Worm (Caenorhabditis elegans): Measurements from ENCODE around the gene comt-2.

Gene comt-2

DNA sequence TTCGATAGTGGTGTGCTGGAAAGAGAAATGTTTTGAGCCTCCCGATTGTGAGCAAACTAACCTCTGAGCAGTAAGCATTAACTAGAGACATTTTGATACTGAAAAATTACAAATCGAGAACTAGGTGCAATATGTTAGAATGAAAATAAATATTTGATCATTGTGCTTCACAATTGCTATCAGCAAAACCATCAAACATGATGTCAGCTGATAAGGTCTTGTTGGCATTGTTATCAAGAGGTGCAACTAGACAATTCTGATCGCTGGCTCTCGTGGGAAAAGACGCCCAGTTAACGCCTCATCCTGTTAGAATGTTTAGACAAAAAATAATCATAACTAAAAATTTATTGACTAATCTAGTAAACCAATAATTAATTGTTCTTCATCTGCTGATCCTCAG is at the start of gene comt-2:
TSS of gene comt-2 (minus strand) at position 131 of the 400 bp plus-strand sequence.
- TF ChIP-seq sma-9 (GFP tag; optimal IDR thresholded peaks at IDR 0.05): peak; percentile 60
- TF ChIP-seq sma-9 (tag; optimal IDR thresholded peaks at IDR 0.05): no peak
- TF ChIP-seq fos-1 (tag; optimal IDR thresholded peaks at IDR 0.05): peak; percentile 72
- TF ChIP-seq nhr-12 (tag; optimal IDR thresholded peaks at IDR 0.05): no peak

DNA sequence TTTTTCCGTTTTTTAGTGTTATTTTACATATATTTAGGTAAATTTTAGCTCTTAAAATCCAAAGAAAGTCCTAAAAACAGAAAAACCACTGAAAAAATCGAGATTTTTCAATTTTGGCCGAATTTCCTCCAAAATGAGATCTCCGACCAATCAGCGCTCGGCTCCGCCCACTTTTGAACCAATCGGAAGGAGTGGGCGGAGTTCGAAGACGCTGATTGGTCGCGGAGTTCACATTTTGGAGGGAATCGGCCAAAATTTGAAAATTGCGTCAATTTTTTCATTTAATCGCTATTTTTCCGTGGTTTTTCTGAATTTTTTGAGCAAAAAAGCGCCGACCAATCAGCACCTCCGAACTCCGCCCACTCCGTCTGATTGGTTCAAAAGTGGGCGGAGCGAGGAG is 46.4 kb upstream of the comt-2 start:
- TF ChIP-seq zag-1 (tag; optimal IDR thresholded peaks at IDR 0.05): no peak
- TF ChIP-seq unc-39 (tag; optimal IDR thresholded peaks at IDR 0.05): no peak
- no peak for TF ChIP-seq blmp-1 (tag; optimal IDR thresholded peaks at IDR 0.05; ENCODE audit: insufficient read depth)
- TF ChIP-seq aly-2 (tag; optimal IDR thresholded peaks at IDR 0.05): no peak
- TF ChIP-seq dmd-4 (tag; optimal IDR thresholded peaks at IDR 0.05): no peak
- no peak for TF ChIP-seq ceh-82 (tag; optimal IDR thresholded peaks at IDR 0.05)
- TF ChIP-seq ztf-1 (GFP tag; conservative IDR thresholded peaks at IDR 0.05): no peak
- TF ChIP-seq ceh-16 (tag; optimal IDR thresholded peaks at IDR 0.05): no peak
- no peak for TF ChIP-seq elt-1 (tag; optimal IDR thresholded peaks at IDR 0.05)
- no peak for TF ChIP-seq ztf-11 (tag; optimal IDR thresholded peaks at IDR 0.05)
- TF ChIP-seq alr-1 (tag; optimal IDR thresholded peaks at IDR 0.05): no peak
- TF ChIP-seq skn-1 (tag; optimal IDR thresholded peaks at IDR 0.05): no peak
- TF ChIP-seq egl-27 (tag; optimal IDR thresholded peaks at IDR 0.05): no peak
- no peak for TF ChIP-seq sma-3 (GFP tag; optimal IDR thresholded peaks at IDR 0.05)
- no peak for TF ChIP-seq lin-11 (tag; optimal IDR thresholded peaks at IDR 0.05)
- TF ChIP-seq nhr-10 (tag; optimal IDR thresholded peaks at IDR 0.05): no peak
- no peak for TF ChIP-seq ztf-4 (tag; optimal IDR thresholded peaks at IDR 0.05)
- no peak for TF ChIP-seq lsy-2 (tag; optimal IDR thresholded peaks at IDR 0.05)
- TF ChIP-seq F13H6.1 (tag; optimal IDR thresholded peaks at IDR 0.05): no peak
- TF ChIP-seq nhr-129 (tag; optimal IDR thresholded peaks at IDR 0.05): no peak

DNA sequence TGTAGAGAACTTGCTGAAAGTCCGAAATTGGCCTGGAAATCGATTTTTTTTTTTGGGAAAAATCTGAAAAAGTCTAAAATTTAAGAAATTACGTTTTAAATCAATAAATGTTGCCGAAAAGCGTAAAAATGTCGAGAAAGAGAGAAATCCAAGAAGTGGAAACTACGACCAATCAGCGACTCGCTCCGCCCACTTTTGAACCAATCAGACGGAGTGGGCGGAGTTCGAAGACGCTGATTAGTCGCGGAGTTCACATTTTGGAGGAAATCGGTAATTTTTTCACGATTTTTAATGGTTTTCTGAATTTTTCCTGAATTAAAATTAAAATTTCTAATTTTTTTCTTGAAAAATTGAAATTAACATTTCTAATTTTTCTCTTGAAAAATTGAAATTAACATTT is 45.4 kb upstream of the comt-2 start:
- no peak for TF ChIP-seq R02D3.7 (tag; optimal IDR thresholded peaks at IDR 0.05)
- TF ChIP-seq ztf-1 (GFP tag; conservative IDR thresholded peaks at IDR 0.05): no peak

DNA sequence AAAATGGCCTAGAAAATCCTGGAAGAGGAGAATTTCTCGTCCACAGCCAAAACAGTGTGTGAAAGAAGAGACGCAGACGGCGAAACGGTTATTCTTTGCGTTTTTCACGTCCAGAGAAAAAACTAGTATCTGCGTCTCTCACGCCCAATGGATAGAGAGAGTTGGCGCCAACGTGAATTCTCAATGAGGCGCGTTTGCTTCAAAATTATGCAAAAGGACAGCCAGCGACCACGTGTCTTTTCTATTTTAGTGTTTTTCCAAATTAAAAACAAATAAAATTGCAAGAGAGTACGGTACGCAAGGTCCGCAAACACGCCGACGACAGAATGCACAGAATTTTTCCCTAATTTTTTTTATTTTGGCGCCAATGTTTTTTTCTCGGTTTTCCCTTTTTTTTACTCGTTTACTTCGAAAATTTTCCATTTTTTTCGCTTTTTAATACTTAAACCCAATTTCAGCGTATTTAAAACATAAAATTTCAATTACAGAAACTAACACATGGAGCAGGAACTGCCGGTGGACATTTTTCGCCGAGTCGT is 43.7 kb upstream of the comt-2 start, which contains the start of gene Y32B12B.2:
TSS of gene Y32B12B.2 (plus strand) at position 489 of the 539 bp plus-strand sequence.
- TF ChIP-seq elt-1 (tag; optimal IDR thresholded peaks at IDR 0.05) (no peak), egl-27 (tag; optimal IDR thresholded peaks at IDR 0.05) (no peak), unc-55 (GFP tag; optimal IDR thresholded peaks at IDR 0.05) (peak; percentile 80), nhr-23 (tag; optimal IDR thresholded peaks at IDR 0.05) (no peak), nhr-129 (tag; optimal IDR thresholded peaks at IDR 0.05) (peak; percentile 3), sma-3 (GFP tag; optimal IDR thresholded peaks at IDR 0.05) (peak; percentile 12), lsy-2 (tag; optimal IDR thresholded peaks at IDR 0.05) (peak; percentile 90 to 97), ztf-1 (GFP tag; conservative IDR thresholded peaks at IDR 0.05) (no peak), snpc-4 (tag; optimal IDR thresholded peaks at IDR 0.05) (no peak), nhr-25 (tag; optimal IDR thresholded peaks at IDR 0.05) (no peak), mdl-1 (tag; optimal IDR thresholded peaks at IDR 0.05) (peak in 1 of 2 experiments; percentile 36), peb-1 (tag; optimal IDR thresholded peaks at IDR 0.05) (no peak), nhr-6 (tag; optimal IDR thresholded peaks at IDR 0.05) (no peak), unc-62 (GFP tag; optimal IDR thresholded peaks at IDR 0.05) (no peak), gmeb-1 (tag; optimal IDR thresholded peaks at IDR 0.05) (peak; percentile 72), aly-2 (tag; optimal IDR thresholded peaks at IDR 0.05) (no peak), ama-1 (optimal IDR thresholded peaks at IDR 0.05) (no peak), lin-11 (tag; optimal IDR thresholded peaks at IDR 0.05) (no peak), C34F6.9 (tag; optimal IDR thresholded peaks at IDR 0.05) (peak; percentile 44)

DNA sequence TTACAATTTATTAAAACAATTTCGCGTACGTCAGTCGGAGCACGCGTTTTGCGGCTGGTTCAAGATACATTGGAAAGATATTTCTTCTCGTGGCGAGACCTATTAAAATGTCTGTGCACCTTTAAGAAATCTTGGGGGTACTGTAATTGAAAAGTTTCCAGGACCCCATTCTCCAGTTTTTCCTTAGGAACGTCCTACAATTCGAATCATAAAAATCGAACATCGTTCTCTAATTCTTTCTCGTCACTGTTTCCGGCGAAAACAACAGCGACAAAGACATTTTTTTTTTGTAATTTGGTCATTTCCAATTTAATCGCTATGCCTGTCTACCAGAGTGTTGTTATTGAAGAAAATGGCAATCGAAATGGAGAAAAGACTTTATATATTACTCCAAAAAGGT is 42.4 kb upstream of the comt-2 start, which contains the start of gene Y32B12B.1:
TSS of gene Y32B12B.1 (plus strand) at position 301 of the 400 bp plus-strand sequence.
- TF ChIP-seq ama-1 (optimal IDR thresholded peaks at IDR 0.05) (no peak), nhr-21 (tag; optimal IDR thresholded peaks at IDR 0.05) (no peak), nhr-11 (tag; optimal IDR thresholded peaks at IDR 0.05) (no peak), sma-3 (GFP tag; optimal IDR thresholded peaks at IDR 0.05) (no peak), sem-4 (tag; optimal IDR thresholded peaks at IDR 0.05) (no peak), unc-55 (GFP tag; optimal IDR thresholded peaks at IDR 0.05) (no peak), nhr-23 (tag; optimal IDR thresholded peaks at IDR 0.05) (no peak), crh-2 (tag; optimal IDR thresholded peaks at IDR 0.05) (no peak), nhr-10 (tag; optimal IDR thresholded peaks at IDR 0.05) (no peak), nhr-129 (tag; optimal IDR thresholded peaks at IDR 0.05) (no peak), mbf-1 (tag; optimal IDR thresholded peaks at IDR 0.05) (no peak)

All from whole organism, L2 larva.